Fruit fly (Drosophila melanogaster) whole organism, embryonic: ENCODE results near the gene Pk34A.

Experiments
- BEAF-32 ChIP-seq: fragments of 200-800 bp; sonication (Bioruptor generic); optimal IDR thresholded peaks from 3 replicates; lab custom pipeline; 2017; ENCODE audit warnings: missing biosample characterization, missing genetic modification characterization, mild to moderate bottlenecking, moderate library complexity, missing genetic modification reagents
- CG10274 ChIP-seq: fragments of 200-800 bp; sonication (Bioruptor generic); optimal IDR thresholded peaks from 3 replicates; lab custom pipeline; 2017; ENCODE audit warnings: missing biosample characterization, mild to moderate bottlenecking, missing genetic modification characterization
- CG10431 ChIP-seq: fragments of 200-800 bp; sonication (Bioruptor generic); optimal IDR thresholded peaks from 3 replicates; lab custom pipeline; 2018; ENCODE audit warnings: missing biosample characterization, mild to moderate bottlenecking, missing genetic modification characterization
- CG11398 ChIP-seq: fragments of 200-800 bp; sonication (Bioruptor generic); optimal IDR thresholded peaks from 2 replicates; lab custom pipeline; 2016; ENCODE audit warnings: missing biosample characterization, missing genetic modification characterization
- CG12071 ChIP-seq: fragments of 200-800 bp; sonication (Bioruptor generic); optimal IDR thresholded peaks from 3 replicates; lab custom pipeline; 2018; ENCODE audit warnings: missing biosample characterization, mild to moderate bottlenecking, missing genetic modification characterization
- CG12236 ChIP-seq: fragments of 200-800 bp; sonication (Bioruptor generic); optimal IDR thresholded peaks from 2 replicates; lab custom pipeline; 2016; ENCODE audit warnings: missing biosample characterization, missing genetic modification characterization
- CG12299 ChIP-seq: fragments of 200-800 bp; sonication (Bioruptor generic); optimal IDR thresholded peaks from 2 replicates; lab custom pipeline; 2018; ENCODE audit warnings: missing biosample characterization, mild to moderate bottlenecking, missing genetic modification characterization
- CG13287 ChIP-seq: fragments of 200-800 bp; sonication (Bioruptor generic); IDR thresholded peaks from 2 replicates; pipeline ENCODE4 v1.3.6; 2022; ENCODE audit warnings: missing biosample characterization, missing genetic modification characterization; ENCODE audit not compliant: partially characterized antibody
- CG15011 ChIP-seq: fragments of 200-800 bp; sonication (Bioruptor generic); optimal IDR thresholded peaks from 3 replicates; lab custom pipeline; 2018; ENCODE audit warnings: missing biosample characterization, mild to moderate bottlenecking, missing genetic modification characterization
- CG15514 ChIP-seq: fragments of 200-800 bp; sonication (Bioruptor generic); optimal IDR thresholded peaks from 3 replicates; lab custom pipeline; 2017; ENCODE audit warnings: missing biosample characterization, missing genetic modification characterization, mild to moderate bottlenecking, moderate library complexity, missing genetic modification reagents
- CG30403 ChIP-seq: fragments of 200-800 bp; sonication (Bioruptor generic); optimal IDR thresholded peaks from 3 replicates; lab custom pipeline; 2016; ENCODE audit warnings: missing biosample characterization, missing genetic modification characterization
- CG43689 ChIP-seq: fragments of 200-800 bp; sonication (Bioruptor generic); IDR thresholded peaks from 2 replicates; pipeline ENCODE4 v1.3.6; 2022; ENCODE audit warnings: missing biosample characterization, missing genetic modification characterization
- CG4617 ChIP-seq: fragments of 200-800 bp; sonication (Bioruptor generic); optimal IDR thresholded peaks from 3 replicates; lab custom pipeline; 2016; ENCODE audit warnings: missing biosample characterization, missing genetic modification characterization, borderline replicate concordance
- CG4707 ChIP-seq: fragments of 200-800 bp; sonication (Bioruptor generic); optimal IDR thresholded peaks from 2 replicates; lab custom pipeline; 2018; ENCODE audit warnings: missing biosample characterization, mild to moderate bottlenecking, missing genetic modification characterization, moderate library complexity
- CG7271 ChIP-seq: fragments of 200-800 bp; sonication (Bioruptor generic); optimal IDR thresholded peaks from 2 replicates; lab custom pipeline; 2018; ENCODE audit warnings: missing biosample characterization, mild to moderate bottlenecking, missing genetic modification characterization, moderate library complexity
- CG7745 ChIP-seq: fragments of 200-800 bp; sonication (Bioruptor generic); optimal IDR thresholded peaks from 2 replicates; lab custom pipeline; 2018; ENCODE audit warnings: missing biosample characterization, mild to moderate bottlenecking, missing genetic modification characterization, moderate library complexity
- CG8359 ChIP-seq: fragments of 200-800 bp; sonication (Bioruptor generic); optimal IDR thresholded peaks from 2 replicates; lab custom pipeline; 2017; ENCODE audit warnings: missing biosample characterization, mild to moderate bottlenecking, missing genetic modification characterization, borderline replicate concordance
- CG8388 ChIP-seq: fragments of 200-800 bp; sonication (Bioruptor generic); optimal IDR thresholded peaks from 2 replicates; lab custom pipeline; 2019; ENCODE audit warnings: missing biosample characterization, mild to moderate bottlenecking, missing genetic modification characterization, moderate library complexity
- CG9437 ChIP-seq: fragments of 200-800 bp; sonication (Bioruptor generic); optimal IDR thresholded peaks from 2 replicates; lab custom pipeline; 2018; ENCODE audit warnings: missing biosample characterization, mild to moderate bottlenecking, missing genetic modification characterization
- CG9727 ChIP-seq: fragments of 200-800 bp; sonication (Bioruptor generic); optimal IDR thresholded peaks from 3 replicates; lab custom pipeline; 2017; ENCODE audit warnings: missing biosample characterization, mild to moderate bottlenecking, missing genetic modification characterization
- CTCF ChIP-seq: fragments of 200-800 bp; sonication (Bioruptor generic); optimal IDR thresholded peaks from 2 replicates; lab custom pipeline; 2017; ENCODE audit warnings: missing biosample characterization, mild to moderate bottlenecking, missing genetic modification characterization, moderate library complexity
- Chrac-16 ChIP-seq: fragments of 200-800 bp; sonication (Bioruptor generic); optimal IDR thresholded peaks from 3 replicates; lab custom pipeline; 2016; ENCODE audit warnings: missing biosample characterization, missing genetic modification characterization
- Dip3 ChIP-seq: fragments of 200-800 bp; sonication (Bioruptor generic); optimal IDR thresholded peaks from 3 replicates; lab custom pipeline; 2016; ENCODE audit warnings: missing biosample characterization, missing genetic modification characterization
- Dref ChIP-seq: fragments of 200-800 bp; sonication (Bioruptor generic); IDR thresholded peaks from 2 replicates; pipeline ENCODE4 v1.3.6; 2022; ENCODE audit warnings: missing biosample characterization, missing genetic modification characterization
- HLH4C ChIP-seq: fragments of 200-800 bp; sonication (Bioruptor generic); IDR thresholded peaks from 3 replicates; pipeline ENCODE4 v1.3.6; 2022; ENCODE audit warnings: missing biosample characterization, missing genetic modification characterization; ENCODE audit not compliant: partially characterized antibody
- Hmx ChIP-seq: fragments of 200-800 bp; sonication (Bioruptor generic); optimal IDR thresholded peaks from 2 replicates; lab custom pipeline; 2016; ENCODE audit warnings: missing biosample characterization, missing genetic modification characterization
- MBD-R2 ChIP-seq: fragments of 200-800 bp; sonication (Bioruptor generic); IDR thresholded peaks from 2 replicates; pipeline ENCODE4 v1.3.6; 2022; ENCODE audit warnings: missing biosample characterization, missing genetic modification characterization
- Oli ChIP-seq: fragments of 200-800 bp; sonication (Bioruptor generic); optimal IDR thresholded peaks from 2 replicates; lab custom pipeline; 2018; ENCODE audit warnings: missing biosample characterization, mild to moderate bottlenecking, missing genetic modification characterization, moderate library complexity
- Sin3A ChIP-seq: fragments of >200 bp; optimal IDR thresholded peaks from 2 replicates; lab custom pipeline; 2018
- Taf1 ChIP-seq: fragments of 200-800 bp; sonication (Bioruptor generic); IDR thresholded peaks from 2 replicates; pipeline ENCODE4 v1.3.6; 2022; ENCODE audit warnings: missing biosample characterization, missing genetic modification characterization
- Tbp ChIP-seq: fragments of >200 bp; optimal IDR thresholded peaks from 2 replicates; lab custom pipeline; 2018; ENCODE audit warnings: missing biosample characterization, missing genetic modification characterization
- YL-1 ChIP-seq: fragments of 200-800 bp; sonication (Bioruptor generic); optimal IDR thresholded peaks from 3 replicates; lab custom pipeline; 2017; ENCODE audit warnings: missing biosample characterization, mild to moderate bottlenecking, missing genetic modification characterization
- amos ChIP-seq: fragments of 200-800 bp; sonication (Bioruptor generic); IDR thresholded peaks from 2 replicates; pipeline ENCODE4 v1.3.6; 2022; ENCODE audit warnings: missing biosample characterization, missing genetic modification characterization; ENCODE audit not compliant: partially characterized antibody
- ara ChIP-seq: fragments of 200-800 bp; sonication (Bioruptor generic); IDR thresholded peaks from 2 replicates; pipeline ENCODE4 v1.3.6; 2022; ENCODE audit warnings: missing biosample characterization, missing genetic modification characterization
- bowl ChIP-seq: fragments of 200-800 bp; sonication (Bioruptor generic); IDR thresholded peaks from 2 replicates; pipeline ENCODE4 v1.3.6; 2022; ENCODE audit warnings: missing biosample characterization, missing genetic modification characterization
- dmrt99B ChIP-seq: fragments of 200-800 bp; sonication (Bioruptor generic); optimal IDR thresholded peaks from 2 replicates; lab custom pipeline; 2018; ENCODE audit warnings: missing biosample characterization, mild to moderate bottlenecking, missing genetic modification characterization, moderate library complexity
- dysf ChIP-seq: fragments of 200-800 bp; sonication (Bioruptor generic); IDR thresholded peaks from 3 replicates; pipeline ENCODE4 v1.3.6; 2022; ENCODE audit warnings: missing biosample characterization, missing genetic modification characterization
- fd96Cb ChIP-seq: fragments of 200-800 bp; sonication (Bioruptor generic); optimal IDR thresholded peaks from 2 replicates; lab custom pipeline; 2018; ENCODE audit warnings: missing biosample characterization, mild to moderate bottlenecking, missing genetic modification characterization, moderate library complexity
- ken ChIP-seq: fragments of 200-800 bp; sonication (Bioruptor generic); IDR thresholded peaks from 3 replicates; pipeline ENCODE4 v1.3.6; 2022; ENCODE audit warnings: missing biosample characterization, missing genetic modification characterization
- klu ChIP-seq: fragments of 200-800 bp; sonication (Bioruptor generic); IDR thresholded peaks from 2 replicates; pipeline ENCODE4 v1.3.6; 2022; ENCODE audit warnings: missing biosample characterization, missing genetic modification characterization
- kni ChIP-seq: fragments of 200-800 bp; sonication (Bioruptor generic); optimal IDR thresholded peaks from 3 replicates; lab custom pipeline; 2017; ENCODE audit warnings: mild to moderate bottlenecking, missing biosample characterization, missing genetic modification reagents, missing genetic modification characterization
- lmd ChIP-seq: fragments of 200-800 bp; sonication (Bioruptor generic); IDR thresholded peaks from 2 replicates; pipeline ENCODE4 v1.3.6; 2022; ENCODE audit warnings: missing biosample characterization, missing genetic modification characterization
- mld ChIP-seq: fragments of 200-800 bp; sonication (Bioruptor generic); IDR thresholded peaks from 3 replicates; pipeline ENCODE4 v1.3.6; 2022; ENCODE audit warnings: missing biosample characterization, missing genetic modification characterization; ENCODE audit not compliant: partially characterized antibody
- pan ChIP-seq, 4 experiments: fragments of >200 bp in 3 of 4; fragments of 200-800 bp in 1 of 4; sonication (Bioruptor generic) in 1 of 4; optimal IDR thresholded peaks in 3 of 4; IDR thresholded peaks in 1 of 4; 2 replicates each; pipeline versions ENCODE4 v1.3.6 to Lab custom; 2017 to 2022; ENCODE audit warnings: missing biosample characterization in 2 of 4, missing genetic modification characterization in 2 of 4, mixed read lengths in 1 of 4
- sc ChIP-seq, 3 experiments: fragments of >200 bp in 2 of 3; fragments of 200-800 bp in 1 of 3; sonication (Bioruptor generic) in 1 of 3; optimal IDR thresholded peaks; 2 replicates in 2 of 3; 3 replicates in 1 of 3; lab custom pipeline; 2017; ENCODE audit warnings: mild to moderate bottlenecking in 1 of 3, missing biosample characterization in 1 of 3, missing genetic modification characterization in 1 of 3, missing genetic modification reagents in 1 of 3
- seq ChIP-seq: fragments of 200-800 bp; sonication (Bioruptor generic); IDR thresholded peaks from 2 replicates; pipeline ENCODE4 v1.3.6; 2022; ENCODE audit warnings: missing biosample characterization, missing genetic modification characterization
- tll ChIP-seq, 2 experiments: fragments of 200-800 bp in 1 of 2; fragments of >200 bp in 1 of 2; sonication (Bioruptor generic) in 1 of 2; optimal IDR thresholded peaks; 2 replicates each; lab custom pipeline; 2017 to 2019; ENCODE audit warnings: missing biosample characterization in 2 of 2, missing genetic modification characterization in 2 of 2, mild to moderate bottlenecking in 1 of 2, moderate library complexity in 1 of 2
- unpg ChIP-seq: fragments of 200-800 bp; sonication (Bioruptor generic); optimal IDR thresholded peaks from 3 replicates; lab custom pipeline; 2018; ENCODE audit warnings: missing biosample characterization, mild to moderate bottlenecking, missing genetic modification characterization, moderate library complexity
- vnd ChIP-seq: fragments of 200-800 bp; sonication (Bioruptor generic); IDR thresholded peaks from 3 replicates; pipeline ENCODE4 v1.3.6; 2022; ENCODE audit warnings: missing biosample characterization, missing genetic modification characterization; ENCODE audit not compliant: partially characterized antibody

Pk34A gene

DNA sequence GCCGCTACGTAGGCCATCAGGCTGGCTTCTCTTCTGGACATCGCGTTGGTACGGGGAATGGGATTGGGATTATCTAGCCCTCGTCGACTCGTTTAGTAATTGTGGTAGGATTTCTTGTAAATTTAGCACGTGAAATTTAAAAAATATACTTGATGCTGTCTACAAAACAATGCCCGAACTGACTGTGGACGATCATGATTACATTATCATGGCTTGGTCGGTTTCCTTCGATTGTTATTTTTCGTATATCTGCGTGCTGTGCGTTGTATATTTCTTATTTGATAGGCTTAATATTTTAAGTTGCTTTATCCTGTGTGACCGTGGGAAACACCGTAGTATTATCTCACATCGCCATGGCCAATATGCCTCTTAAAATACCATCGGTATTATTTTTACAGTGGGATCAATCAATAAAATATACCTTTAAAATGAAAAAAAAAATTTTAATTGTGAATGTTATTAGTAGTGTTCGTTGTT is 44.4 kb downstream of the Pk34A start, which contains the start of gene CG16972 (continued):
- TF ChIP-seq ara, result 0 out of 2 replicates have a peak, but pooled peaks have one; percentile 1
- TF ChIP-seq dmrt99B (tag; lab: Kevin White, UChicago), result no peak
- TF ChIP-seq CG10431, result no peak
- peak; percentile 50 for TF ChIP-seq CG30403
- no peak for TF ChIP-seq Chrac-16 (GFP tag; lab: Kevin White, UChicago)
- TF ChIP-seq sc (optimal IDR thresholded peaks at IDR 0.05; lab: Kevin White, UChicago), result no peak
- TF ChIP-seq sc (GFP tag; optimal IDR thresholded peaks at IDR 0.05; lab: Kevin White, UChicago), result no peak
- no peak for TF ChIP-seq Dip3 (GFP tag; lab: Kevin White, UChicago)
- TF ChIP-seq CG12299, result peak; percentile 40
- peak; percentile 40; the same call in 1 of the 3 replicates for TF ChIP-seq dysf (GFP tag; lab: Robert Waterston, UW)
- no peak for TF ChIP-seq CG43689
- TF ChIP-seq pan (optimal IDR thresholded peaks at IDR 0.05; lab: Kevin White, UChicago), result no peak
- TF ChIP-seq pan (GFP tag; optimal IDR thresholded peaks at IDR 0.05 in 1 of 2, IDR thresholded peaks at IDR 0.05 in 1 of 2), result peak in 1 of 2 experiments; percentile 53
- TF ChIP-seq Dref, result no peak
- TF ChIP-seq vnd (GFP tag; lab: Robert Waterston, UW), result no peak
- TF ChIP-seq YL-1 (GFP tag; lab: Kevin White, UChicago), result peak; percentile 5
- TF ChIP-seq CG9437, result peak; percentile 29
- TF ChIP-seq tll (GFP tag; optimal IDR thresholded peaks at IDR 0.05; lab: Kevin White, UChicago), result no peak
- TF ChIP-seq amos, result 0 out of 2 replicates have a peak, but pooled peaks have one; percentile 9
- 0 out of 3 replicates have a peak, but pooled peaks have one; percentile 29 for TF ChIP-seq mld (GFP tag; lab: Robert Waterston, UW)
- peak; percentile 71 for TF ChIP-seq CG4617 (GFP tag; lab: Kevin White, UChicago)
- TF ChIP-seq CG7745 (tag; lab: Kevin White, UChicago), result no peak
- TF ChIP-seq CG4707 (GFP tag; lab: Kevin White, UChicago), result peak; percentile 89
- TF ChIP-seq CG15011, result no peak
- peak; percentile 44 for TF ChIP-seq MBD-R2 (GFP tag; lab: Robert Waterston, UW)
- TF ChIP-seq CG15514 (GFP tag; lab: Kevin White, UChicago), result no peak
- TF ChIP-seq Oli (tag; lab: Kevin White, UChicago), result no peak
- no peak for TF ChIP-seq CG7271
- no peak for TF ChIP-seq lmd (GFP tag; lab: Robert Waterston, UW)
- TF ChIP-seq kni (GFP tag; lab: Kevin White, UChicago), result no peak

DNA sequence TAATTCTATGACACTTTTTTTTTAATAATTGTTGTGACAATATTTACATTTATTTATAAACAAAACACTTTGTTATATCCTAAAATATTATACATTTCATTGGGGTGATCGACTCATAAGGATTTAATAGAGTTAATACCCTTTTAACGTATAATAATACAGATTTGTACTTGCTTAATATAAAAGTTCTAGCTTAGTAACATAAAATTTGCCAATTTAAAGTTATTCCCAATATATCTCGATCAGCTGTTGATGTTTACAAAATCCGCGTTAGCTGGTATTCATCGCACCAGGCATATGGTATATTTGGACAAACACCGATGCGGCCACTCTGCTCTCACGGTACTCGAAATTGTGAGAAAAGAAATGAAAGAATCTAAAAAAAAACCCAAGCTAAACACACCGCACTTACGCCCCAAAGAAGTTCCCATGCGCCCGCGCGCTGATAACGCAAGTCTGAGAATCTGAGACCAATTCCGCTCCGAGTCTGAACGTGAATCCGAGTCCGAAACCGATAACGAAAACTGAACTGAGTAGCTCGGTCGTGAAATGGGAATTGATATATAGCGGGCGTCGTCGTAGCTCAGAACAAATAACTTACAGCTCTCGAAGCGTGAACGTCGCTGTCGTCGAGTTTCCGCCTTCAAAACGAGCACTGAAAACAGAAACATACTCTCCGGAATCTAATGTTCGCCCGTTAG is 45.0 kb downstream of the Pk34A start, which contains the start of gene Pect:
Pect (plus strand) TSS at position 326 of the 701 bp plus-strand sequence.
- TF ChIP-seq unpg (GFP tag; lab: Kevin White, UChicago) (no peak), ken (GFP tag; lab: Robert Waterston, UW) (no peak), CG8388 (no peak), BEAF-32 (GFP tag; lab: Kevin White, UChicago) (peak; percentile 83), CTCF (GFP tag; lab: Kevin White, UChicago) (no peak), CG11398 (GFP tag; lab: Kevin White, UChicago) (no peak), bowl (no peak), CG9727 (GFP tag; lab: Kevin White, UChicago) (peak; percentile 37), Tbp (GFP tag; lab: Kevin White, UChicago) (no peak), seq (GFP tag; lab: Robert Waterston, UW) (peak; percentile 44; the same call in 1 of the 2 replicates), Hmx (GFP tag; lab: Kevin White, UChicago) (no peak), CG8359 (no peak), CG12071 (GFP tag; lab: Kevin White, UChicago) (no peak), Taf1 (no peak), Sin3A (peak; percentile 19), CG12236 (no peak), CG13287 (GFP tag; lab: Robert Waterston, UW) (peak; percentile 63), CG10274 (no peak), fd96Cb (tag; lab: Kevin White, UChicago) (peak; percentile 12), Dref (peak; percentile 50), HLH4C (no peak; the same call in 2 of the 3 replicates), klu (GFP tag; lab: Robert Waterston, UW) (no peak)
